Fruit fly (Drosophila melanogaster) whole organism, embryonic: ENCODE results near the gene Mlc1.

ENCODE experiments used
- BEAF-32 ChIP-seq: fragments of 200-800 bp; sonication (Bioruptor generic); optimal IDR thresholded peaks from 3 replicates; lab custom pipeline; 2017; ENCODE audit warnings: missing biosample characterization, missing genetic modification characterization, mild to moderate bottlenecking, moderate library complexity, missing genetic modification reagents
- C15 ChIP-seq: fragments of 200-800 bp; sonication (Bioruptor generic); IDR thresholded peaks from 3 replicates; pipeline ENCODE4 v1.3.6; 2022; ENCODE audit warnings: missing biosample characterization, missing genetic modification characterization
- CG10267 ChIP-seq: fragments of 200-800 bp; sonication (Bioruptor generic); optimal IDR thresholded peaks from 2 replicates; lab custom pipeline; 2018; ENCODE audit warnings: missing biosample characterization, mild to moderate bottlenecking, missing genetic modification characterization, moderate library complexity
- CG10274 ChIP-seq: fragments of 200-800 bp; sonication (Bioruptor generic); optimal IDR thresholded peaks from 3 replicates; lab custom pipeline; 2017; ENCODE audit warnings: missing biosample characterization, mild to moderate bottlenecking, missing genetic modification characterization
- CG10959 ChIP-seq: fragments of 200-800 bp; sonication (Bioruptor generic); IDR thresholded peaks from 2 replicates; pipeline ENCODE4 v1.3.6; 2022; ENCODE audit warnings: missing biosample characterization, missing genetic modification characterization
- CG11247 ChIP-seq: fragments of 200-800 bp; sonication (Bioruptor generic); IDR thresholded peaks from 2 replicates; pipeline ENCODE4 v1.3.6; 2022; ENCODE audit warnings: missing biosample characterization, missing genetic modification characterization
- CG11560 ChIP-seq: fragments of 200-800 bp; sonication (Bioruptor generic); IDR thresholded peaks from 3 replicates; pipeline ENCODE4 v1.3.6; 2022; ENCODE audit warnings: missing biosample characterization, missing genetic modification characterization
- CG12942 ChIP-seq: fragments of 200-800 bp; sonication (Bioruptor generic); optimal IDR thresholded peaks from 3 replicates; lab custom pipeline; 2016; ENCODE audit warnings: missing biosample characterization, missing genetic modification characterization
- CG13296 ChIP-seq: fragments of 200-800 bp; sonication (Bioruptor generic); optimal IDR thresholded peaks from 3 replicates; lab custom pipeline; 2018; ENCODE audit warnings: missing biosample characterization, mild to moderate bottlenecking, missing genetic modification characterization
- CG14441 ChIP-seq: fragments of 200-800 bp; sonication (Bioruptor generic); IDR thresholded peaks from 2 replicates; pipeline ENCODE4 v1.3.6; 2022; ENCODE audit warnings: missing biosample characterization, missing genetic modification characterization
- CG14710 ChIP-seq: fragments of 200-800 bp; sonication (Bioruptor generic); optimal IDR thresholded peaks from 3 replicates; lab custom pipeline; 2019; ENCODE audit warnings: missing biosample characterization, mild to moderate bottlenecking, missing genetic modification characterization, moderate library complexity
- CG15269 ChIP-seq: fragments of 200-800 bp; sonication (Bioruptor generic); optimal IDR thresholded peaks from 2 replicates; lab custom pipeline; 2018; ENCODE audit warnings: missing biosample characterization, mild to moderate bottlenecking, missing genetic modification characterization, moderate library complexity
- CG15514 ChIP-seq: fragments of 200-800 bp; sonication (Bioruptor generic); optimal IDR thresholded peaks from 3 replicates; lab custom pipeline; 2017; ENCODE audit warnings: missing biosample characterization, missing genetic modification characterization, mild to moderate bottlenecking, moderate library complexity, missing genetic modification reagents
- CG18011 ChIP-seq: fragments of 200-800 bp; sonication (Bioruptor generic); optimal IDR thresholded peaks from 2 replicates; lab custom pipeline; 2017; ENCODE audit warnings: missing biosample characterization, missing genetic modification characterization, mild to moderate bottlenecking, moderate library complexity, missing genotype
- CG33557 ChIP-seq: fragments of 200-800 bp; sonication (Bioruptor generic); optimal IDR thresholded peaks from 2 replicates; lab custom pipeline; 2019; ENCODE audit warnings: missing biosample characterization, mild to moderate bottlenecking, missing genetic modification characterization, moderate library complexity
- CG3838 ChIP-seq: fragments of 200-800 bp; sonication (Bioruptor generic); optimal IDR thresholded peaks from 3 replicates; lab custom pipeline; 2016; ENCODE audit warnings: missing biosample characterization, missing genetic modification characterization
- CG43689 ChIP-seq: fragments of 200-800 bp; sonication (Bioruptor generic); IDR thresholded peaks from 2 replicates; pipeline ENCODE4 v1.3.6; 2022; ENCODE audit warnings: missing biosample characterization, missing genetic modification characterization
- CG6791 ChIP-seq: fragments of 200-800 bp; sonication (Bioruptor generic); IDR thresholded peaks from 3 replicates; pipeline ENCODE4 v1.3.6; 2022; ENCODE audit warnings: missing biosample characterization, missing genetic modification characterization; ENCODE audit not compliant: partially characterized antibody
- CG7839 ChIP-seq: fragments of 200-800 bp; sonication (Bioruptor generic); optimal IDR thresholded peaks from 3 replicates; lab custom pipeline; 2018; ENCODE audit warnings: missing biosample characterization, mild to moderate bottlenecking, missing genetic modification characterization, moderate library complexity
- Dad ChIP-seq: fragments of 200-800 bp; sonication (Bioruptor generic); optimal IDR thresholded peaks from 3 replicates; lab custom pipeline; 2016; ENCODE audit warnings: missing biosample characterization, missing genetic modification characterization
- Dll ChIP-seq: fragments of 200-800 bp; sonication (Bioruptor generic); IDR thresholded peaks from 4 replicates; pipeline ENCODE4 v1.3.6; 2022; ENCODE audit warnings: missing biosample characterization, missing genetic modification characterization; ENCODE audit not compliant: partially characterized antibody
- E2f2 ChIP-seq: fragments of 200-800 bp; sonication (Bioruptor generic); IDR thresholded peaks from 2 replicates; pipeline ENCODE4 v1.3.6; 2022; ENCODE audit warnings: missing biosample characterization, missing genetic modification characterization
- Hr78 ChIP-seq, 2 experiments: fragments of 200-800 bp in 1 of 2; fragments of >200 bp in 1 of 2; sonication (Bioruptor generic) in 1 of 2; optimal IDR thresholded peaks; 2 replicates each; lab custom pipeline; 2017 to 2019; ENCODE audit warnings: missing biosample characterization in 2 of 2, missing genetic modification characterization in 2 of 2, mild to moderate bottlenecking in 1 of 2, moderate library complexity in 1 of 2
- Mad ChIP-seq: fragments of 200-800 bp; sonication (Bioruptor generic); optimal IDR thresholded peaks from 2 replicates; lab custom pipeline; 2016; ENCODE audit warnings: missing biosample characterization, missing genetic modification characterization
- NK7.1 ChIP-seq: fragments of 200-800 bp; sonication (Bioruptor generic); optimal IDR thresholded peaks from 3 replicates; lab custom pipeline; 2016; ENCODE audit warnings: missing biosample characterization, missing genetic modification characterization
- Oli ChIP-seq: fragments of 200-800 bp; sonication (Bioruptor generic); optimal IDR thresholded peaks from 2 replicates; lab custom pipeline; 2018; ENCODE audit warnings: missing biosample characterization, mild to moderate bottlenecking, missing genetic modification characterization, moderate library complexity
- Pdp1 ChIP-seq, 2 experiments: fragments of 200-800 bp; sonication (Bioruptor generic); optimal IDR thresholded peaks; 3 replicates each; lab custom pipeline; 2016; ENCODE audit warnings: missing biosample characterization in 2 of 2, missing genetic modification characterization in 2 of 2, mild to moderate bottlenecking in 1 of 2, moderate library complexity in 1 of 2
- Sry-δ ChIP-seq: fragments of 200-800 bp; sonication (Bioruptor generic); optimal IDR thresholded peaks from 2 replicates; lab custom pipeline; 2016; ENCODE audit warnings: missing biosample characterization, missing genetic modification characterization
- Stat92E ChIP-seq, 3 experiments: fragments of >200 bp in 2 of 3; fragments of 200-800 bp in 1 of 3; sonication (Bioruptor generic) in 1 of 3; optimal IDR thresholded peaks; 2 replicates each; lab custom pipeline; 2017 to 2019; ENCODE audit warnings: missing biosample characterization in 3 of 3, missing genetic modification characterization in 3 of 3, mild to moderate bottlenecking in 1 of 3, moderate library complexity in 1 of 3
- Xrp1 ChIP-seq: fragments of 200-800 bp; sonication (Bioruptor generic); IDR thresholded peaks from 2 replicates; pipeline ENCODE4 v1.3.6; 2022; ENCODE audit warnings: missing biosample characterization, missing genetic modification characterization
- ab ChIP-seq: fragments of 200-800 bp; sonication (Bioruptor generic); optimal IDR thresholded peaks from 2 replicates; lab custom pipeline; 2016; ENCODE audit warnings: missing biosample characterization, missing genetic modification characterization
- ase ChIP-seq: fragments of 200-800 bp; sonication (Bioruptor generic); IDR thresholded peaks from 3 replicates; pipeline ENCODE4 v1.3.6; 2022; ENCODE audit warnings: missing biosample characterization, missing genetic modification characterization
- caup ChIP-seq: fragments of 200-800 bp; sonication (Bioruptor generic); optimal IDR thresholded peaks from 3 replicates; lab custom pipeline; 2017; ENCODE audit warnings: missing biosample characterization, mild to moderate bottlenecking, missing genetic modification characterization, moderate library complexity; ENCODE audit not compliant: severe bottlenecking
- chm ChIP-seq: fragments of 200-800 bp; sonication (Bioruptor generic); IDR thresholded peaks from 2 replicates; pipeline ENCODE4 v1.3.6; 2022; ENCODE audit warnings: missing biosample characterization, missing genetic modification characterization
- disco-r ChIP-seq: fragments of 200-800 bp; sonication (Bioruptor generic); optimal IDR thresholded peaks from 2 replicates; lab custom pipeline; 2016; ENCODE audit warnings: missing biosample characterization, missing genetic modification characterization
- dm ChIP-seq: fragments of 200-800 bp; sonication (Bioruptor generic); optimal IDR thresholded peaks from 3 replicates; lab custom pipeline; 2016; ENCODE audit warnings: missing biosample characterization, missing genetic modification characterization
- dmrt99B ChIP-seq: fragments of 200-800 bp; sonication (Bioruptor generic); optimal IDR thresholded peaks from 2 replicates; lab custom pipeline; 2018; ENCODE audit warnings: missing biosample characterization, mild to moderate bottlenecking, missing genetic modification characterization, moderate library complexity
- esg ChIP-seq: fragments of 200-800 bp; sonication (Bioruptor generic); conservative IDR thresholded peaks from 2 replicates; pipeline ENCODE4 v1.3.6; 2022; ENCODE audit warnings: missing biosample characterization, missing genetic modification characterization
- gfzf ChIP-seq: fragments of 200-800 bp; sonication (Bioruptor generic); optimal IDR thresholded peaks from 2 replicates; lab custom pipeline; 2016; ENCODE audit warnings: missing biosample characterization, mild to moderate bottlenecking, missing genetic modification characterization, moderate library complexity
- her ChIP-seq: fragments of 200-800 bp; sonication (Bioruptor generic); optimal IDR thresholded peaks from 2 replicates; lab custom pipeline; 2016; ENCODE audit warnings: missing biosample characterization, missing genetic modification characterization
- lmd ChIP-seq: fragments of 200-800 bp; sonication (Bioruptor generic); IDR thresholded peaks from 2 replicates; pipeline ENCODE4 v1.3.6; 2022; ENCODE audit warnings: missing biosample characterization, missing genetic modification characterization
- nerfin-1 ChIP-seq: fragments of 200-800 bp; sonication (Bioruptor generic); optimal IDR thresholded peaks from 3 replicates; lab custom pipeline; 2019; ENCODE audit warnings: missing biosample characterization, mild to moderate bottlenecking, missing genetic modification characterization, moderate library complexity
- otp ChIP-seq: fragments of 200-800 bp; sonication (Bioruptor generic); IDR thresholded peaks from 3 replicates; pipeline ENCODE4, ENCODE4 v1.3.6; 2022; ENCODE audit warnings: missing biosample characterization, missing genetic modification characterization
- pb ChIP-seq: fragments of 200-800 bp; sonication (Bioruptor generic); optimal IDR thresholded peaks from 3 replicates; lab custom pipeline; 2016; ENCODE audit warnings: missing biosample characterization, missing genetic modification characterization
- prd ChIP-seq, 3 experiments: fragments of >200 bp in 2 of 3; fragments of 200-800 bp in 1 of 3; sonication (Bioruptor generic) in 1 of 3; optimal IDR thresholded peaks in 2 of 3; IDR thresholded peaks in 1 of 3; 2 replicates in 2 of 3; 3 replicates in 1 of 3; pipeline versions ENCODE4 v1.3.6 to Lab custom; 2017 to 2022; ENCODE audit warnings: missing biosample characterization in 1 of 3, missing genetic modification characterization in 1 of 3
- tin ChIP-seq: fragments of 200-800 bp; sonication (Bioruptor generic); optimal IDR thresholded peaks from 3 replicates; lab custom pipeline; 2016; ENCODE audit warnings: missing biosample characterization, missing genetic modification characterization
- vfl ChIP-seq: fragments of 200-800 bp; sonication (Bioruptor generic); optimal IDR thresholded peaks from 2 replicates; lab custom pipeline; 2016; ENCODE audit warnings: missing biosample characterization, missing genetic modification characterization
- vnd ChIP-seq: fragments of 200-800 bp; sonication (Bioruptor generic); IDR thresholded peaks from 3 replicates; pipeline ENCODE4 v1.3.6; 2022; ENCODE audit warnings: missing biosample characterization, missing genetic modification characterization; ENCODE audit not compliant: partially characterized antibody
- zen ChIP-seq: fragments of 200-800 bp; sonication (Bioruptor generic); optimal IDR thresholded peaks from 3 replicates; lab custom pipeline; 2018; ENCODE audit warnings: missing biosample characterization, mild to moderate bottlenecking, missing genetic modification characterization, moderate library complexity

The Mlc1 gene

DNA sequence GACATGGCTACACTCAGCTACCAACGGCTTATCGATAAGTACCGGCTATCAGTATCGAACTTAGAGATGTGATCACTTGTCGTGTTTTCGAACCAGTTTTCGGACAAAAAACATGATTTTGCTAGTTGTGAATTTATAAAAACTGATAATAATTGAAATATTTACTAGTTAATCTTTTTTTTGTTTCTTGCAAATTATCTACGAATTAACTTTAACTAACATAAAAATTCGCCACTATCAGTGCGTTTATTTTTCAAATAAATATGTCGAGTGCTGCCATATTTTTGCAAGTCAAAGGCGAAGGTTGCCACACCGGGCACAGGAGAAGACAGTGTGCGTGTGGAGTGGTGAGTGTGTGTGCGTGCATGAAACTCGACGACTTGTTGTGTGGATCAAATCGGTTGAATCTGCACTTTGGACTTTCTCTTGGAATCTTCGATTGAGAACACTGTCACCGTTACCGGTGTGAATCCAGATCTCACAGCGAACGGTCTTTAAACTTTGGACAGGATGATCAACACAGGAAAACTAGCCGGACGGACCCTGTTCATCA lies 17.3 kb upstream of the Mlc1 start, which contains the start of gene Hsdl2 (continued):
- no peak for TF ChIP-seq zen
- peak; percentile 38; the same call in 1 of the 2 replicates for TF ChIP-seq lmd (GFP tag; lab: Robert Waterston, UW)
- no peak for TF ChIP-seq Hr78 (GFP tag; optimal IDR thresholded peaks at IDR 0.05; lab: Kevin White, UChicago)
- TF ChIP-seq pb, result no peak
- no peak for TF ChIP-seq dmrt99B
- TF ChIP-seq Mad (GFP tag; lab: Kevin White, UChicago), result peak; percentile 67
- TF ChIP-seq CG12942 (GFP tag; lab: Kevin White, UChicago), result no peak
- no peak for TF ChIP-seq ase (GFP tag; lab: Robert Waterston, UW)
- no peak for TF ChIP-seq CG14441 (GFP tag; lab: Robert Waterston, UW)
- peak; percentile 61; the same call in 2 of the 3 replicates for TF ChIP-seq CG6791 (GFP tag; lab: Robert Waterston, UW)
- TF ChIP-seq CG3838 (GFP tag; lab: Kevin White, UChicago), result no peak
- peak; percentile 74 for TF ChIP-seq CG15514 (GFP tag; lab: Kevin White, UChicago)
- no peak for TF ChIP-seq CG11560
- TF ChIP-seq CG7839 (tag; lab: Kevin White, UChicago), result no peak
- peak; percentile 69 for TF ChIP-seq Dll
- TF ChIP-seq C15, result no peak
- TF ChIP-seq prd (optimal IDR thresholded peaks at IDR 0.05; lab: Kevin White, UChicago), result no peak
- TF ChIP-seq prd (GFP tag; IDR thresholded peaks at IDR 0.05; lab: Robert Waterston, UW), result peak; percentile 70
- TF ChIP-seq esg (GFP tag; lab: Robert Waterston, UW), result no peak
- peak; percentile 27 for TF ChIP-seq vfl (GFP tag; lab: Kevin White, UChicago)
- no peak for TF ChIP-seq CG13296 (GFP tag; lab: Kevin White, UChicago)
- peak; percentile 51; the same call in 2 of the 3 replicates for TF ChIP-seq vnd (GFP tag; lab: Robert Waterston, UW)
- peak; percentile 32 for TF ChIP-seq dm (GFP tag; lab: Kevin White, UChicago)
- peak in 1 of 2 experiments; percentile 47 for TF ChIP-seq Pdp1 (GFP tag; optimal IDR thresholded peaks at IDR 0.05; lab: Kevin White, UChicago)
- peak; percentile 5 for TF ChIP-seq ab (GFP tag; lab: Kevin White, UChicago)
- peak; percentile 75 for TF ChIP-seq CG14710
- no peak for TF ChIP-seq Stat92E (GFP tag; optimal IDR thresholded peaks at IDR 0.05; lab: Kevin White, UChicago)
- TF ChIP-seq Dad, result peak; percentile 15
- TF ChIP-seq disco-r, result no peak
- TF ChIP-seq tin, result peak; percentile 52
- no peak for TF ChIP-seq Oli
- TF ChIP-seq CG10959 (GFP tag; lab: Robert Waterston, UW), result no peak
- no peak for TF ChIP-seq CG11247 (GFP tag; lab: Robert Waterston, UW)
- TF ChIP-seq E2f2 (GFP tag; lab: Robert Waterston, UW), result peak; percentile 93
- TF ChIP-seq Xrp1 (GFP tag; lab: Robert Waterston, UW), result no peak
- TF ChIP-seq otp (GFP tag; lab: Robert Waterston, UW), result no peak
- TF ChIP-seq Sry-δ, result peak; percentile 86
- no peak for TF ChIP-seq her (GFP tag; lab: Kevin White, UChicago)
- no peak for TF ChIP-seq CG10274 (GFP tag; lab: Kevin White, UChicago)
- TF ChIP-seq nerfin-1 (tag; lab: Kevin White, UChicago), result no peak
- no peak for TF ChIP-seq caup (GFP tag; lab: Kevin White, UChicago)
- peak; percentile 83 for TF ChIP-seq BEAF-32 (GFP tag; lab: Kevin White, UChicago)
- TF ChIP-seq NK7.1 (GFP tag; lab: Kevin White, UChicago), result no peak
- TF ChIP-seq CG43689, result no peak
- TF ChIP-seq CG10267 (tag; lab: Kevin White, UChicago), result peak; percentile 34
- peak; percentile 37 for TF ChIP-seq gfzf (GFP tag; lab: Kevin White, UChicago)
- no peak for TF ChIP-seq CG15269 (tag; lab: Kevin White, UChicago)
- no peak for TF ChIP-seq CG33557 (GFP tag; lab: Kevin White, UChicago)
- no peak for TF ChIP-seq CG18011 (GFP tag; lab: Kevin White, UChicago)
- peak; percentile 21; the same call in 1 of the 2 replicates for TF ChIP-seq chm (GFP tag; lab: Robert Waterston, UW)
